Worm (Caenorhabditis elegans): ENCODE measurements around the gene K06H7.7.

K06H7.7 gene

ce11 chrIII:8036497-8036896, 48.8 kb downstream of the K06H7.7 start:
- peak; percentile 35 for TF ChIP-seq blmp-1 (tag; optimal IDR thresholded peaks at IDR 0.05)
- TF ChIP-seq fkh-10 (GFP tag; optimal IDR thresholded peaks at IDR 0.05): no peak
- TF ChIP-seq lir-3 (tag; optimal IDR thresholded peaks at IDR 0.05; ENCODE audit: poor library complexity): no peak
- peak in 4 of 6 experiments; percentile 1 to 80 (median 54) for TF ChIP-seq elt-3 (tag; optimal IDR thresholded peaks at IDR 0.05)
- TF ChIP-seq nhr-85 (tag): peak; percentile 50
- TF ChIP-seq sup-37 (GFP tag; optimal IDR thresholded peaks at IDR 0.05): no peak
- no peak for TF ChIP-seq pqm-1 (tag; optimal IDR thresholded peaks at IDR 0.05)
- no peak for TF ChIP-seq efl-1 (optimal IDR thresholded peaks at IDR 0.05)
- peak in 1 of 2 experiments; percentile 63 for TF ChIP-seq efl-1 (GFP tag; optimal IDR thresholded peaks at IDR 0.05 in 1 of 2)
- TF ChIP-seq unc-86 (tag; optimal IDR thresholded peaks at IDR 0.05): no peak
- TF ChIP-seq tlp-1 (tag; optimal IDR thresholded peaks at IDR 0.05): no peak
- no peak for TF ChIP-seq nhr-237 (tag; optimal IDR thresholded peaks at IDR 0.05)
- no peak for TF ChIP-seq nhr-12 (tag; optimal IDR thresholded peaks at IDR 0.05)
- no peak for TF ChIP-seq ets-5 (GFP tag; IDR thresholded peaks at IDR 0.05)
- TF ChIP-seq ceh-8 (GFP tag; optimal IDR thresholded peaks at IDR 0.05): no peak
- no peak for TF ChIP-seq fkh-8 (tag; optimal IDR thresholded peaks at IDR 0.05)
- TF ChIP-seq snpc-4 (tag; optimal IDR thresholded peaks at IDR 0.05): no peak
- no peak for TF ChIP-seq mab-9 (GFP tag; IDR thresholded peaks at IDR 0.05)
- no peak for TF ChIP-seq ama-1 (optimal IDR thresholded peaks at IDR 0.05)
- TF ChIP-seq nhr-71 (tag; optimal IDR thresholded peaks at IDR 0.05): no peak

- TF ChIP-seq blmp-1 (tag; optimal IDR thresholded peaks at IDR 0.05): peak; percentile 53
- TF ChIP-seq unc-130 (tag; optimal IDR thresholded peaks at IDR 0.05): no peak
- no peak for TF ChIP-seq nhr-71 (tag; optimal IDR thresholded peaks at IDR 0.05)
- TF ChIP-seq lsy-2 (tag; optimal IDR thresholded peaks at IDR 0.05): peak in 1 of 2 experiments; percentile 16
- peak; percentile 21 for TF ChIP-seq lin-14 (GFP tag; optimal IDR thresholded peaks at IDR 0.05)
- TF ChIP-seq nhr-85 (tag): peak; percentile 78
- peak; percentile 62 for TF ChIP-seq grh-1 (GFP tag; IDR thresholded peaks at IDR 0.05)
- peak in 3 of 6 experiments; percentile 28 to 88 (median 64) for TF ChIP-seq elt-3 (tag; optimal IDR thresholded peaks at IDR 0.05)
Measured at ce11 chrIII:8036050-8036449, 49.2 kb downstream of the K06H7.7 start.
